Worm (Caenorhabditis elegans) whole organism, early embryonic: ENCODE measurements around the gene otpl-4.

Experiments
- B0310.2 ChIP-seq: sonication (generic microtip); optimal IDR thresholded peaks from 2 replicates; lab custom pipeline; 2016; ENCODE audit warnings: mild to moderate bottlenecking, missing genetic modification characterization, missing compliant biosample characterization
- aly-1 ChIP-seq: sonication (generic microtip); optimal IDR thresholded peaks from 2 replicates; lab custom pipeline; 2016; ENCODE audit warnings: missing genetic modification characterization, missing compliant biosample characterization
- ama-1 ChIP-seq: fragments of 150-350 bp; optimal IDR thresholded peaks from 2 replicates; lab custom pipeline; 2014
- ceh-13 ChIP-seq: fragments of 200-800 bp; sonication (Bioruptor generic); optimal IDR thresholded peaks from 2 replicates; lab custom pipeline; 2018; ENCODE audit warnings: mild to moderate bottlenecking, missing genetic modification characterization, missing compliant biosample characterization
- hmbx-1 ChIP-seq: sonication (generic microtip); optimal IDR thresholded peaks from 2 replicates; lab custom pipeline; 2016; ENCODE audit warnings: mild to moderate bottlenecking, missing genetic modification characterization, missing compliant biosample characterization
- hmg-4 ChIP-seq: fragments of 200-800 bp; sonication (Bioruptor generic); optimal IDR thresholded peaks from 2 replicates; lab custom pipeline; 2018; ENCODE audit warnings: mild to moderate bottlenecking, missing genetic modification characterization, missing compliant biosample characterization
- hnd-1 ChIP-seq: sonication (generic microtip); optimal IDR thresholded peaks from 2 replicates; lab custom pipeline; 2016; ENCODE audit warnings: missing genetic modification characterization, missing compliant biosample characterization

DNA sequence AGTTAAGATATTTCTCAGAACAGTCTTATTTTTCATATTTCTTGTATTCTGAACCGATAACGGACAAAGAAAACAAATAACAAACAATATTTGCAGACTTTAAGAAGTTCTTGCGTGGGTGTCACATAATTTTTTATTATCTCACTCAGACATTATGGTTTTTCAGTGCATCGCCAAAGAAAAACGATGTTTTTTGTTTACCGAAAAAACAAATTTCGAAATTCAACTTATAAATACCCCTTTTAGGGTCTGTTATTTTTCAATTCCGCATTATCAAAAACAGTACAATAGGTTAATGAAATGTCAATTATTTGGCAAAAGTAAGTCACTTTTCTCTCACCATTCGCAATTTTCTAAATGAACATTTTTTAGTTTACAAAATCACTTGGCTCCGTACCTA lies at the start of gene otpl-4:
- no peak for TF ChIP-seq hmg-4 (GFP tag; lab: Kevin White, UChicago)
- TF ChIP-seq B0310.2 (tag; lab: Kevin White, UChicago), result no peak
- no peak for TF ChIP-seq hnd-1 (tag; lab: Kevin White, UChicago)
- no peak for TF ChIP-seq ama-1 (lab: Kevin White, UChicago)
- TF ChIP-seq ceh-13 (GFP tag; lab: Kevin White, UChicago), result no peak
- TF ChIP-seq aly-1 (tag; lab: Kevin White, UChicago), result no peak
- no peak for TF ChIP-seq hmbx-1 (tag; lab: Kevin White, UChicago)
